Worm (Caenorhabditis elegans) whole organism, mixed stage, embryonic: Measurements from ENCODE around the gene best-21.
"Not testable (repeated sequence)": the region's sequence is repeated elsewhere in the genome, so short reads cannot be mapped to it uniquely, and the experiment has no call there.

Experiments
- blmp-1 ChIP-seq: fragments of 150-350 bp; optimal IDR thresholded peaks from 2 replicates; lab custom pipeline; 2014; ENCODE audit warnings: missing biosample characterization, missing genetic modification characterization
- nhr-237 ChIP-seq: fragments of 150-350 bp; optimal IDR thresholded peaks from 2 replicates; lab custom pipeline; 2014; ENCODE audit warnings: missing biosample characterization, missing genetic modification characterization
- nhr-28 ChIP-seq: fragments of 150-350 bp; optimal IDR thresholded peaks from 2 replicates; lab custom pipeline; 2014; ENCODE audit warnings: missing biosample characterization, missing genetic modification characterization
- unc-39 ChIP-seq: fragments of 150-350 bp; optimal IDR thresholded peaks from 2 replicates; lab custom pipeline; 2014; ENCODE audit warnings: missing biosample characterization, missing genetic modification characterization

DNA sequence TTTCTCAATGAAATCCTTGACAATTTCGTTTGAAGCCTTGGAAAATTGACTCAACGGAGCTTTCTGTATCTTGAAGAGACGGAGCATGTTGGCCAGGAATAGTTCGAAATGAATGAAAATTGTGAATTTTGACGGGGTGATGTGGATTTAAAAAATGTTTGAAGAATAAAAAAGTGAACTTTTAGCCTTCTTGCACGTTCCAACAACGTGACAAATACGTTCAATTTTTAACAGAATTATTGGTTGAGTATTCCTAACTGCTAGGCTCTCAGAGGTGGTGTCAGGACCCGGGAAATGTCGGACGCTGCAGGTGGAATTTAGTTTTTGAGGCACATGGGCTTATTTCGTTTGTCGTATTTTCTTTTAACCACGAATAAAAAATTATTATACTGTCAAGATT lies 9.3 kb downstream of the best-21 start, which contains the start of gene Y73F8A.12:
- TF ChIP-seq nhr-237, blmp-1, nhr-28, unc-39 (tag; lab: Kevin White, UChicago): not testable (repeated sequence)
